Fruit fly (Drosophila melanogaster): Measurements from ENCODE around the gene mge.

mge gene

DNA sequence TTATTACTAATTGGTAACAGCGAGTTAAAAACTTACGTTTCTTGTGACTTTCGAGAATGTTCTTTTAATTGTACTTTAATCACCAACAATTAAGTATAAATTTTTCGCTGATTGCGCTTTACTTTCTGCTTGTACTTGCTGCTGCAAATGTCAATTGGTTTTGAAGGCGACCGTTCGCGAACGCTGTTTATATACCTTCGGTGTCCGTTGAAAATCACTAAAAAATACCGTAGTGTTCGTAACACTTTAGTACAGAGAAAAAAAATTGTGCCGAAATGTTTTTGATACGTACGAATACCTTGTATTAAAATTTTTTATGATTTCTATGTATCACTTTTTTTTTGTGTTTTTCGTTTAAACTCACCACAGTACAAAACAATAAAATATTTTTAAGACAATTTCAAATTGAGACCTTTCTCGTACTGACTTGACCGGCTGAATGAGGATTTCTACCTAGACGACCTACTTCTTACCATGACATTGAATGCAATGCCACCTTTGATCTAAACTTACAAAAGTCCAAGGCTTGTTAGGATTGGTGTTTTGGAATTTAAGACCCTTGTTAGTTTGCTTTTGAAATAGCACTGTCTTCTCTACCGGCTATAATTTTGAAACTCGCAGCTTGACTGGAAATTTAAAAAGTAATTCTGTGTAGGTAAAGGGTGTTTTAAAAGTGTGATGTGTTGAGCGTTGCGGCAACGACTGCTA, 7.1 kb downstream of the mge start, which contains the start of gene Ubi-p63E (continued):
- no peak for TF ChIP-seq nerfin-2 (GFP tag; IDR thresholded peaks at IDR 0.05; ENCODE audit: partially characterized antibody)
- TF ChIP-seq tna (GFP tag; IDR thresholded peaks at IDR 0.05; ENCODE audit: partially characterized antibody) = no peak
- no peak for TF ChIP-seq Hey (tag; optimal IDR thresholded peaks at IDR 0.05)
- peak; percentile 65 for TF ChIP-seq Sox100B (GFP tag; optimal IDR thresholded peaks at IDR 0.05)
- no peak for TF ChIP-seq CG10959 (GFP tag; IDR thresholded peaks at IDR 0.05)
- peak; percentile 70 for TF ChIP-seq CG2678 (tag; optimal IDR thresholded peaks at IDR 0.05)
- peak; percentile 51 for TF ChIP-seq CG17359 (tag; optimal IDR thresholded peaks at IDR 0.05)
- TF ChIP-seq psq (GFP tag; optimal IDR thresholded peaks at IDR 0.05) = no peak
- no peak for TF ChIP-seq Oaz (GFP tag; IDR thresholded peaks at IDR 0.05)
- no peak for TF ChIP-seq Sox102F (GFP tag; optimal IDR thresholded peaks at IDR 0.05)
- no peak for TF ChIP-seq CG6689 (GFP tag; IDR thresholded peaks at IDR 0.05)
- TF ChIP-seq Pdp1 (GFP tag; optimal IDR thresholded peaks at IDR 0.05) = peak; percentile 76 to 86
- TF ChIP-seq Max (GFP tag; optimal IDR thresholded peaks at IDR 0.05) = peak; percentile 29
- TF ChIP-seq CG10543 (GFP tag; optimal IDR thresholded peaks at IDR 0.05) = peak; percentile 80
- TF ChIP-seq dysf (GFP tag; IDR thresholded peaks at IDR 0.05) = no peak
- peak; percentile 35 for TF ChIP-seq CG8089 (GFP tag; optimal IDR thresholded peaks at IDR 0.05)
- peak; percentile 64 for TF ChIP-seq CG30431 (GFP tag; optimal IDR thresholded peaks at IDR 0.05)
- TF ChIP-seq Poxn (GFP tag; IDR thresholded peaks at IDR 0.05) = no peak
- TF ChIP-seq sens (GFP tag) = peak; percentile 94
- TF ChIP-seq CG5953 (GFP tag; IDR thresholded peaks at IDR 0.05) = no peak
- TF ChIP-seq gce (GFP tag; IDR thresholded peaks at IDR 0.05) = no peak
- TF ChIP-seq HLH54F (GFP tag; optimal IDR thresholded peaks at IDR 0.05) = peak; percentile 65
- TF ChIP-seq CG14710 (tag; optimal IDR thresholded peaks at IDR 0.05) = peak; percentile 67
- TF ChIP-seq sisA (GFP tag; IDR thresholded peaks at IDR 0.05) = no peak
- TF ChIP-seq emc (GFP tag; optimal IDR thresholded peaks at IDR 0.05) = peak; percentile 28
- no peak for TF ChIP-seq CG3995 (GFP tag; optimal IDR thresholded peaks at IDR 0.05)
- TF ChIP-seq CG7357 (GFP tag; IDR thresholded peaks at IDR 0.05) = 0 out of 3 replicates have a peak, but pooled peaks have one; percentile 6
- TF ChIP-seq CG7839 (tag; optimal IDR thresholded peaks at IDR 0.05) = peak; percentile 70
- peak; percentile 64 for TF ChIP-seq fd96Cb (tag; optimal IDR thresholded peaks at IDR 0.05)
- TF ChIP-seq stwl (tag; optimal IDR thresholded peaks at IDR 0.05) = peak; percentile 22
- TF ChIP-seq chif (GFP tag; optimal IDR thresholded peaks at IDR 0.05) = peak; percentile 60 to 61
- TF ChIP-seq CG18476 (GFP tag; optimal IDR thresholded peaks at IDR 0.05) = peak; percentile 50
- TF ChIP-seq CrebB (tag; optimal IDR thresholded peaks at IDR 0.05) = peak; percentile 48
- peak; percentile 54 for TF ChIP-seq HLHmδ (GFP tag; optimal IDR thresholded peaks at IDR 0.05)
- TF ChIP-seq Ssrp (tag; optimal IDR thresholded peaks at IDR 0.05) = peak; percentile 28
- peak; percentile 24 for TF ChIP-seq NC2α (GFP tag; optimal IDR thresholded peaks at IDR 0.05)
- TF ChIP-seq CG2129 (GFP tag; IDR thresholded peaks at IDR 0.05; ENCODE audit: partially characterized antibody) = no peak
- peak; percentile 86 for TF ChIP-seq YL-1 (GFP tag; optimal IDR thresholded peaks at IDR 0.05)
- TF ChIP-seq CG6654 (GFP tag; optimal IDR thresholded peaks at IDR 0.05) = peak; percentile 37
- TF ChIP-seq abd-A (tag; optimal IDR thresholded peaks at IDR 0.05) = peak; percentile 85
- peak; percentile 13 for TF ChIP-seq Myb (GFP tag; optimal IDR thresholded peaks at IDR 0.05)
- peak; percentile 66 for TF ChIP-seq Antp (GFP tag; optimal IDR thresholded peaks at IDR 0.05)
- no peak for TF ChIP-seq BEAF-32 (GFP tag; optimal IDR thresholded peaks at IDR 0.05)
- TF ChIP-seq CG14667 (GFP tag; IDR thresholded peaks at IDR 0.05) = no peak
- TF ChIP-seq CG8478 (optimal IDR thresholded peaks at IDR 0.05) = no peak
- TF ChIP-seq CG1792 (GFP tag; optimal IDR thresholded peaks at IDR 0.05) = peak; percentile 51
- peak; percentile 11 for TF ChIP-seq jing (GFP tag; optimal IDR thresholded peaks at IDR 0.05)
- TF ChIP-seq lov (optimal IDR thresholded peaks at IDR 0.05) = no peak
- TF ChIP-seq lov (GFP tag; IDR thresholded peaks at IDR 0.05) = no peak
- no peak for TF ChIP-seq odd (GFP tag; optimal IDR thresholded peaks at IDR 0.05)

Data from whole organism, embryonic.